Worm (Caenorhabditis elegans): Measurements from ENCODE around the gene F35H10.10.

DNA sequence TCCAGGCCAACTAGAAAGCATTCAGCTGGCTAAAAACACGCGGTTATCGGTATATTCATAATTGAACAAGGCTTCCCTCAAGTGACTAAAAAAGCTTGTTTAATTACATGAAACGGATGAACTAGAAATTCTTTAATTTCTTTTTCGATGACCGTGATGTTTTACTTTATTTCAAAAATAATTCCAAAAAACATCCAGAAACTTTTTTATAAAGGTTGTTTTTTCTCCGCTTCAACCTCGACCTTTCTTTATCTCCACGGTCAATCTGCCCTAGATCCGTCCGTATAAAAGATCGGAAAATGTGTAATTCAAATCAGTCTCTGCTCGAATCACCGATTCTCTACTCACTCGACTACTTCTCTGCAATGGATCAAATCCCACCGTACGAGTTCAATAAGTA, 32.8 kb upstream of the F35H10.10 start, which contains the start of gene F17E9.5:
- TF ChIP-seq snpc-4 (GFP tag; optimal IDR thresholded peaks at IDR 0.05) (no peak), snpc-4 (tag; optimal IDR thresholded peaks at IDR 0.05) (no peak), xnd-1 (tag; optimal IDR thresholded peaks at IDR 0.05) (no peak), snpc-3.4 (tag; optimal IDR thresholded peaks at IDR 0.05) (no peak), cebp-2 (GFP tag; IDR thresholded peaks at IDR 0.05) (no peak), ceh-27 (GFP tag; optimal IDR thresholded peaks at IDR 0.05) (no peak), nfya-1 (tag; optimal IDR thresholded peaks at IDR 0.05; ENCODE audit: borderline replicate concordance, insufficient read depth) (no peak), F52B5.7 (tag; optimal IDR thresholded peaks at IDR 0.05) (no peak), ets-4 (GFP tag; optimal IDR thresholded peaks at IDR 0.05) (no peak), madf-10 (tag; optimal IDR thresholded peaks at IDR 0.05) (no peak), lsl-1 (GFP tag; optimal IDR thresholded peaks at IDR 0.05) (no peak)

Measured in whole organism, young adult.